Fruit fly (Drosophila melanogaster): ENCODE data around the gene CG9813.

DNA sequence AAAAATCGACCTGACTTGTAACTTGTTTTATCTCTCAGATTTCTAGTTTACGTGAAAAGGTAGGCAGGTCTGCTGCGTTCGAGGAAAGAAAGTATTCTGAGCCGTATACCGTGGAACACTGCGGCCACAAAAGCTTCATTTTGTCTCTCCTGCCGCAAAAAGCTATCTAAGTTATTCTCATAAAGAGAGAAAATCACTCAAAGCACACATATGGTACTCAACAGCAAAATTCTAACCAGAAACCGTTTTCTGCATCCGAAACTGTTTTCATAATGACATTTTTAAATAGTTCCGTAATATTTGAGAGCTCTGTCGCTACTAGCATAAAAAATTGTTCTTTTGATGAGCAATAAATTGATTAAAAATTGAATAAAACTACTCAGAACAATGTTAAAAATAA, at the start of gene CG9813, which contains the start of gene CG8870:
- TF ChIP-seq CG8478 (optimal IDR thresholded peaks at IDR 0.05), result no peak
- TF ChIP-seq CTCF (optimal IDR thresholded peaks at IDR 0.05), result no peak

Data from S2 (cell line).